Fruit fly (Drosophila melanogaster) whole organism, embryonic: ENCODE measurements around the gene und.

ENCODE experiments used
- Antp ChIP-seq: fragments of 200-800 bp; sonication (Bioruptor generic); optimal IDR thresholded peaks from 3 replicates; lab custom pipeline; 2016; ENCODE audit warnings: missing biosample characterization, missing genetic modification characterization
- CG10321 ChIP-seq: fragments of 200-800 bp; sonication (Bioruptor generic); IDR thresholded peaks from 2 replicates; pipeline ENCODE4 v1.3.6; 2022; ENCODE audit warnings: missing biosample characterization, missing genetic modification characterization
- CG10959 ChIP-seq: fragments of 200-800 bp; sonication (Bioruptor generic); IDR thresholded peaks from 2 replicates; pipeline ENCODE4 v1.3.6; 2022; ENCODE audit warnings: missing biosample characterization, missing genetic modification characterization
- CG11456 ChIP-seq: fragments of 200-800 bp; sonication (Bioruptor generic); IDR thresholded peaks from 3 replicates; pipeline ENCODE4 v1.3.6; 2022; ENCODE audit warnings: missing biosample characterization, missing genetic modification characterization
- CG11504 ChIP-seq: fragments of 200-800 bp; sonication (Bioruptor generic); optimal IDR thresholded peaks from 3 replicates; lab custom pipeline; 2019; ENCODE audit warnings: missing biosample characterization, mild to moderate bottlenecking, missing genetic modification characterization, moderate library complexity
- CG12219 ChIP-seq: fragments of 200-800 bp; sonication (Bioruptor generic); optimal IDR thresholded peaks from 3 replicates; lab custom pipeline; 2018; ENCODE audit warnings: missing biosample characterization, mild to moderate bottlenecking, missing genetic modification characterization
- CG12744 ChIP-seq: fragments of 200-800 bp; sonication (Bioruptor generic); optimal IDR thresholded peaks from 2 replicates; lab custom pipeline; 2016; ENCODE audit warnings: missing biosample characterization, missing genetic modification characterization
- CG15514 ChIP-seq: fragments of 200-800 bp; sonication (Bioruptor generic); optimal IDR thresholded peaks from 3 replicates; lab custom pipeline; 2017; ENCODE audit warnings: missing biosample characterization, missing genetic modification characterization, mild to moderate bottlenecking, moderate library complexity, missing genetic modification reagents
- CG17802 ChIP-seq: fragments of 200-800 bp; sonication (Bioruptor generic); optimal IDR thresholded peaks from 2 replicates; lab custom pipeline; 2018; ENCODE audit warnings: missing biosample characterization, mild to moderate bottlenecking, missing genetic modification characterization, moderate library complexity
- CG1792 ChIP-seq: fragments of 200-800 bp; sonication (Bioruptor generic); optimal IDR thresholded peaks from 2 replicates; lab custom pipeline; 2016; ENCODE audit warnings: missing biosample characterization, missing genetic modification characterization
- CG18262 ChIP-seq: fragments of 200-800 bp; optimal IDR thresholded peaks from 3 replicates; lab custom pipeline; 2019; ENCODE audit warnings: missing biosample characterization, mild to moderate bottlenecking, missing genetic modification characterization, moderate library complexity
- CG18599 ChIP-seq: fragments of 200-800 bp; sonication (Bioruptor generic); optimal IDR thresholded peaks from 3 replicates; lab custom pipeline; 2017; ENCODE audit warnings: missing biosample characterization, missing genetic modification characterization, mild to moderate bottlenecking, moderate library complexity, missing genetic modification reagents
- CG18764 ChIP-seq: fragments of 200-800 bp; sonication (Bioruptor generic); optimal IDR thresholded peaks from 3 replicates; lab custom pipeline; 2016; ENCODE audit warnings: missing biosample characterization, missing genetic modification characterization
- CG30431 ChIP-seq: fragments of 200-800 bp; sonication (Bioruptor generic); optimal IDR thresholded peaks from 2 replicates; lab custom pipeline; 2017; ENCODE audit warnings: missing biosample characterization, missing genetic modification characterization
- CG31441 ChIP-seq: fragments of 200-800 bp; sonication (Bioruptor generic); IDR thresholded peaks from 2 replicates; pipeline ENCODE4 v1.3.6; 2022; ENCODE audit warnings: missing biosample characterization, missing genetic modification characterization
- CG32532 ChIP-seq: fragments of 200-800 bp; sonication (Bioruptor generic); IDR thresholded peaks from 2 replicates; pipeline ENCODE4 v1.3.6; 2022; ENCODE audit warnings: missing biosample characterization, missing genetic modification characterization
- CG33557 ChIP-seq: fragments of 200-800 bp; sonication (Bioruptor generic); optimal IDR thresholded peaks from 2 replicates; lab custom pipeline; 2019; ENCODE audit warnings: missing biosample characterization, mild to moderate bottlenecking, missing genetic modification characterization, moderate library complexity
- CG34224 ChIP-seq: fragments of 200-800 bp; sonication (Bioruptor generic); IDR thresholded peaks from 3 replicates; pipeline ENCODE4 v1.3.6; 2022; ENCODE audit warnings: missing biosample characterization, missing genetic modification characterization; ENCODE audit not compliant: partially characterized antibody
- CG4617 ChIP-seq: fragments of 200-800 bp; sonication (Bioruptor generic); optimal IDR thresholded peaks from 3 replicates; lab custom pipeline; 2016; ENCODE audit warnings: missing biosample characterization, missing genetic modification characterization, borderline replicate concordance
- CG6791 ChIP-seq: fragments of 200-800 bp; sonication (Bioruptor generic); IDR thresholded peaks from 3 replicates; pipeline ENCODE4 v1.3.6; 2022; ENCODE audit warnings: missing biosample characterization, missing genetic modification characterization; ENCODE audit not compliant: partially characterized antibody
- CG8765 ChIP-seq: fragments of 200-800 bp; sonication (Bioruptor generic); IDR thresholded peaks from 2 replicates; pipeline ENCODE4 v1.3.6; 2022; ENCODE audit warnings: missing biosample characterization, missing genetic modification characterization
- CkIIα-i1 ChIP-seq: fragments of 200-800 bp; sonication (Bioruptor generic); IDR thresholded peaks from 2 replicates; pipeline ENCODE4 v1.3.6; 2022; ENCODE audit warnings: missing biosample characterization, missing genetic modification characterization
- Drgx ChIP-seq: fragments of 200-800 bp; sonication (Bioruptor generic); IDR thresholded peaks from 2 replicates; pipeline ENCODE4 v1.3.6; 2022; ENCODE audit warnings: missing biosample characterization, missing genetic modification characterization
- Ets97D ChIP-seq: fragments of 200-800 bp; sonication (Bioruptor generic); optimal IDR thresholded peaks from 3 replicates; lab custom pipeline; 2016; ENCODE audit warnings: missing biosample characterization, missing genetic modification characterization
- HLH54F ChIP-seq: fragments of 200-800 bp; sonication (Bioruptor generic); optimal IDR thresholded peaks from 3 replicates; lab custom pipeline; 2016; ENCODE audit warnings: missing biosample characterization, missing genetic modification characterization
- HLHmδ ChIP-seq: fragments of 200-800 bp; sonication (Bioruptor generic); optimal IDR thresholded peaks from 2 replicates; lab custom pipeline; 2018; ENCODE audit warnings: missing biosample characterization, mild to moderate bottlenecking, missing genetic modification characterization, moderate library complexity
- MBD-R2 ChIP-seq: fragments of 200-800 bp; sonication (Bioruptor generic); IDR thresholded peaks from 2 replicates; pipeline ENCODE4 v1.3.6; 2022; ENCODE audit warnings: missing biosample characterization, missing genetic modification characterization
- Oaz ChIP-seq: fragments of 200-800 bp; sonication (Bioruptor generic); IDR thresholded peaks from 2 replicates; pipeline ENCODE4 v1.3.6; 2022; ENCODE audit warnings: missing biosample characterization, missing genetic modification characterization
- Oli ChIP-seq: fragments of 200-800 bp; sonication (Bioruptor generic); optimal IDR thresholded peaks from 2 replicates; lab custom pipeline; 2018; ENCODE audit warnings: missing biosample characterization, mild to moderate bottlenecking, missing genetic modification characterization, moderate library complexity
- Sox102F ChIP-seq: fragments of 200-800 bp; sonication (Bioruptor generic); optimal IDR thresholded peaks from 2 replicates; lab custom pipeline; 2018; ENCODE audit warnings: missing biosample characterization, mild to moderate bottlenecking, missing genetic modification characterization, moderate library complexity
- amos ChIP-seq: fragments of 200-800 bp; sonication (Bioruptor generic); IDR thresholded peaks from 2 replicates; pipeline ENCODE4 v1.3.6; 2022; ENCODE audit warnings: missing biosample characterization, missing genetic modification characterization; ENCODE audit not compliant: partially characterized antibody
- az2 ChIP-seq: fragments of 200-800 bp; sonication (Bioruptor generic); optimal IDR thresholded peaks from 3 replicates; lab custom pipeline; 2016; ENCODE audit warnings: missing biosample characterization, missing genetic modification characterization
- chif ChIP-seq, 2 experiments: fragments of 200-800 bp; sonication (Bioruptor generic); optimal IDR thresholded peaks; 3 replicates each; lab custom pipeline; 2016; ENCODE audit warnings: missing biosample characterization in 2 of 2, missing genetic modification characterization in 2 of 2
- crc ChIP-seq: fragments of 200-800 bp; sonication (Bioruptor generic); optimal IDR thresholded peaks from 2 replicates; lab custom pipeline; 2016; ENCODE audit warnings: missing biosample characterization, missing genetic modification characterization
- da ChIP-seq: fragments of 200-800 bp; sonication (Bioruptor generic); optimal IDR thresholded peaks from 2 replicates; lab custom pipeline; 2016; ENCODE audit warnings: missing biosample characterization, missing genetic modification characterization
- exex ChIP-seq: fragments of 200-800 bp; sonication (Bioruptor generic); optimal IDR thresholded peaks from 4 replicates; lab custom pipeline; 2018; ENCODE audit warnings: missing biosample characterization, mild to moderate bottlenecking, missing genetic modification characterization, moderate library complexity
- gfzf ChIP-seq: fragments of 200-800 bp; sonication (Bioruptor generic); optimal IDR thresholded peaks from 2 replicates; lab custom pipeline; 2016; ENCODE audit warnings: missing biosample characterization, mild to moderate bottlenecking, missing genetic modification characterization, moderate library complexity
- gro ChIP-seq: fragments of 200-800 bp; sonication (Bioruptor generic); optimal IDR thresholded peaks from 2 replicates; lab custom pipeline; 2016; ENCODE audit warnings: missing biosample characterization, missing genetic modification characterization
- hb ChIP-seq: fragments of 200-800 bp; sonication (Bioruptor generic); IDR thresholded peaks from 3 replicates; pipeline ENCODE4 v1.3.6; 2022; ENCODE audit warnings: missing biosample characterization, missing genetic modification characterization; ENCODE audit not compliant: partially characterized antibody
- lov ChIP-seq, 2 experiments: fragments of 200-800 bp in 1 of 2; fragments of >200 bp in 1 of 2; sonication (Bioruptor generic) in 1 of 2; IDR thresholded peaks in 1 of 2; optimal IDR thresholded peaks in 1 of 2; 2 replicates in 1 of 2; 3 replicates in 1 of 2; pipeline versions ENCODE4 v1.3.6 to Lab custom; 2017 to 2022; ENCODE audit warnings: missing biosample characterization in 1 of 2, missing genetic modification characterization in 1 of 2
- maf-S ChIP-seq: fragments of 200-800 bp; sonication (Bioruptor generic); optimal IDR thresholded peaks from 2 replicates; lab custom pipeline; 2016; ENCODE audit warnings: missing biosample characterization, missing genetic modification characterization
- mirr ChIP-seq: fragments of 200-800 bp; sonication (Bioruptor generic); optimal IDR thresholded peaks from 3 replicates; lab custom pipeline; 2018; ENCODE audit warnings: missing biosample characterization, mild to moderate bottlenecking, missing genetic modification characterization
- onecut ChIP-seq: fragments of 200-800 bp; sonication (Bioruptor generic); IDR thresholded peaks from 2 replicates; pipeline ENCODE4 v1.3.6; 2022; ENCODE audit warnings: missing biosample characterization, missing genetic modification characterization
- pfk ChIP-seq: fragments of 200-800 bp; sonication (Bioruptor generic); optimal IDR thresholded peaks from 2 replicates; lab custom pipeline; 2018; ENCODE audit warnings: missing biosample characterization, mild to moderate bottlenecking, missing genetic modification characterization, moderate library complexity
- scrt ChIP-seq: fragments of 200-800 bp; sonication (Bioruptor generic); optimal IDR thresholded peaks from 2 replicates; lab custom pipeline; 2018; ENCODE audit warnings: missing biosample characterization, mild to moderate bottlenecking, missing genetic modification characterization, moderate library complexity
- sens ChIP-seq: fragments of 200-800 bp; sonication (Bioruptor generic); peaks from one replicate; lab custom pipeline; 2016; ENCODE audit warnings: missing biosample characterization, missing genetic modification characterization
- slp2 ChIP-seq: fragments of 200-800 bp; sonication (Bioruptor generic); optimal IDR thresholded peaks from 2 replicates; lab custom pipeline; 2016; ENCODE audit warnings: missing biosample characterization, missing genetic modification characterization
- sqz ChIP-seq: fragments of 200-800 bp; sonication (Bioruptor generic); optimal IDR thresholded peaks from 3 replicates; lab custom pipeline; 2018; ENCODE audit warnings: missing biosample characterization, mild to moderate bottlenecking, missing genetic modification characterization
- unc-4 ChIP-seq: fragments of 200-800 bp; sonication (Bioruptor generic); IDR thresholded peaks from 2 replicates; pipeline ENCODE4 v1.3.6; 2022; ENCODE audit warnings: missing biosample characterization, missing genetic modification characterization; ENCODE audit not compliant: partially characterized antibody

und gene

dm6 chr2L:9758856-9759255, 4.3 kb upstream of the und start (continued):
- TF ChIP-seq az2, result peak; percentile 61
- 0 out of 2 replicates have a peak, but pooled peaks have one; percentile 18 for TF ChIP-seq CG10321
- no peak for TF ChIP-seq scrt
- TF ChIP-seq Antp, result peak; percentile 69
- TF ChIP-seq Drgx (GFP tag; lab: Robert Waterston, UW), result peak; percentile 46
- TF ChIP-seq CG18599 (GFP tag; lab: Kevin White, UChicago), result peak; percentile 58
- TF ChIP-seq Oli, result peak; percentile 16
- peak; percentile 81 for TF ChIP-seq CG8765
- TF ChIP-seq CG10959 (GFP tag; lab: Robert Waterston, UW), result 0 out of 2 replicates have a peak, but pooled peaks have one; percentile 29
- peak; percentile 11 for TF ChIP-seq gro (GFP tag; lab: Kevin White, UChicago)
- peak; percentile 64 for TF ChIP-seq mirr (GFP tag; lab: Kevin White, UChicago)
- TF ChIP-seq CG34224 (GFP tag; lab: Robert Waterston, UW), result peak; percentile 92
- TF ChIP-seq HLHmδ (GFP tag; lab: Kevin White, UChicago), result peak; percentile 57
- no peak for TF ChIP-seq pfk
- TF ChIP-seq CG11456 (GFP tag; lab: Robert Waterston, UW), result peak; percentile 90
- TF ChIP-seq lov (optimal IDR thresholded peaks at IDR 0.05; lab: Kevin White, UChicago), result no peak
- peak; percentile 30; the same call in 1 of the 3 replicates for TF ChIP-seq lov (GFP tag; IDR thresholded peaks at IDR 0.05; lab: Robert Waterston, UW)
- peak; percentile 95 for TF ChIP-seq unc-4
- no peak; the same call in 1 of the 2 replicates for TF ChIP-seq CkIIα-i1
- TF ChIP-seq Ets97D, result peak; percentile 53
- TF ChIP-seq CG4617 (GFP tag; lab: Kevin White, UChicago), result no peak
- TF ChIP-seq CG17802 (tag; lab: Kevin White, UChicago), result no peak
- peak; percentile 58 for TF ChIP-seq exex (tag; lab: Kevin White, UChicago)
- peak; percentile 1 for TF ChIP-seq maf-S (GFP tag; lab: Kevin White, UChicago)
- TF ChIP-seq Oaz, result no peak
- no peak for TF ChIP-seq crc
- peak; percentile 59; the same call in 1 of the 2 replicates for TF ChIP-seq onecut (GFP tag; lab: Robert Waterston, UW)
- TF ChIP-seq CG33557 (GFP tag; lab: Kevin White, UChicago), result no peak
- peak; percentile 42 for TF ChIP-seq CG18262
- peak; percentile 78 for TF ChIP-seq hb
- no peak for TF ChIP-seq CG30431
- peak; percentile 52; the same call in 1 of the 2 replicates for TF ChIP-seq CG31441 (GFP tag; lab: Robert Waterston, UW)
- peak; percentile 12 for TF ChIP-seq gfzf (GFP tag; lab: Kevin White, UChicago)
- TF ChIP-seq da (GFP tag; lab: Kevin White, UChicago), result peak; percentile 23
- no peak for TF ChIP-seq slp2 (GFP tag; lab: Kevin White, UChicago)
- TF ChIP-seq CG6791 (GFP tag; lab: Robert Waterston, UW), result peak; percentile 94
- no peak for TF ChIP-seq CG1792
- peak; percentile 40 for TF ChIP-seq Sox102F (GFP tag; lab: Kevin White, UChicago)
- peak; percentile 69 for TF ChIP-seq HLH54F (GFP tag; lab: Kevin White, UChicago)
- peak in 1 of 2 experiments; percentile 23 for TF ChIP-seq chif (GFP tag; optimal IDR thresholded peaks at IDR 0.05; lab: Kevin White, UChicago)
- peak; percentile 94 for TF ChIP-seq amos
- TF ChIP-seq sqz, result no peak
- no peak for TF ChIP-seq CG12744 (GFP tag; lab: Kevin White, UChicago)
- TF ChIP-seq CG15514 (GFP tag; lab: Kevin White, UChicago), result peak; percentile 97
- peak; percentile 80 for TF ChIP-seq CG32532 (GFP tag; lab: Robert Waterston, UW)
- TF ChIP-seq CG12219 (GFP tag; lab: Kevin White, UChicago), result peak; percentile 30
- TF ChIP-seq sens (GFP tag; lab: Kevin White, UChicago), result peak; percentile 75
- peak; percentile 3 for TF ChIP-seq CG18764 (GFP tag; lab: Kevin White, UChicago)
- no peak for TF ChIP-seq CG11504 (tag; lab: Kevin White, UChicago)
- TF ChIP-seq MBD-R2, result peak; percentile 87
